Worm (Caenorhabditis elegans) whole organism, midembryonic: Measurements from ENCODE around the gene T28C6.3.

Experiments used
- T22C8.4 ChIP-seq: fragments of 200-800 bp; sonication (Bioruptor generic); IDR thresholded peaks from 2 replicates; pipeline ENCODE4 v1.3.6; 2022; ENCODE audit warnings: missing genetic modification characterization, missing compliant biosample characterization
- cog-1 ChIP-seq: sonication (generic microtip); optimal IDR thresholded peaks from 2 replicates; lab custom pipeline; 2016; ENCODE audit warnings: missing genetic modification characterization, missing compliant biosample characterization
- flt-1 ChIP-seq: fragments of 200-800 bp; sonication (Bioruptor generic); IDR thresholded peaks from 2 replicates; pipeline ENCODE4 v1.3.6; 2022; ENCODE audit warnings: missing genetic modification characterization, missing compliant biosample characterization
- klf-2 ChIP-seq: fragments of 200-800 bp; sonication (Bioruptor generic); conservative IDR thresholded peaks from 2 replicates; pipeline ENCODE4 v1.3.6; 2022; ENCODE audit warnings: missing genetic modification reagents, missing genetic modification characterization, missing compliant biosample characterization
- med-1 ChIP-seq: sonication (generic microtip); optimal IDR thresholded peaks from 2 replicates; lab custom pipeline; 2017; ENCODE audit warnings: missing genetic modification characterization, mild to moderate bottlenecking, missing compliant biosample characterization, antibody characterized with exemption, missing genetic modification reagents; ENCODE audit not compliant: insufficient read depth
- ref-1 ChIP-seq: fragments of 200-800 bp; sonication (Bioruptor generic); conservative IDR thresholded peaks from 2 replicates; pipeline ENCODE4 v1.3.6; 2022; ENCODE audit warnings: missing genetic modification reagents, missing genetic modification characterization, missing compliant biosample characterization
- tab-1 ChIP-seq: fragments of 200-800 bp; sonication (Bioruptor generic); IDR thresholded peaks from 2 replicates; pipeline ENCODE4 v1.3.6; 2022; ENCODE audit warnings: missing genetic modification characterization, missing compliant biosample characterization
- ztf-23 ChIP-seq: fragments of 200-800 bp; sonication (Bioruptor generic); IDR thresholded peaks from 2 replicates; pipeline ENCODE4 v1.3.6; 2022; ENCODE audit warnings: missing genetic modification reagents, missing genetic modification characterization, missing compliant biosample characterization
- ztf-29 ChIP-seq: fragments of 200-800 bp; sonication (Bioruptor generic); IDR thresholded peaks from 2 replicates; pipeline ENCODE4 v1.3.6; 2022; ENCODE audit warnings: missing genetic modification reagents, missing genetic modification characterization, missing compliant biosample characterization

The T28C6.3 gene

DNA sequence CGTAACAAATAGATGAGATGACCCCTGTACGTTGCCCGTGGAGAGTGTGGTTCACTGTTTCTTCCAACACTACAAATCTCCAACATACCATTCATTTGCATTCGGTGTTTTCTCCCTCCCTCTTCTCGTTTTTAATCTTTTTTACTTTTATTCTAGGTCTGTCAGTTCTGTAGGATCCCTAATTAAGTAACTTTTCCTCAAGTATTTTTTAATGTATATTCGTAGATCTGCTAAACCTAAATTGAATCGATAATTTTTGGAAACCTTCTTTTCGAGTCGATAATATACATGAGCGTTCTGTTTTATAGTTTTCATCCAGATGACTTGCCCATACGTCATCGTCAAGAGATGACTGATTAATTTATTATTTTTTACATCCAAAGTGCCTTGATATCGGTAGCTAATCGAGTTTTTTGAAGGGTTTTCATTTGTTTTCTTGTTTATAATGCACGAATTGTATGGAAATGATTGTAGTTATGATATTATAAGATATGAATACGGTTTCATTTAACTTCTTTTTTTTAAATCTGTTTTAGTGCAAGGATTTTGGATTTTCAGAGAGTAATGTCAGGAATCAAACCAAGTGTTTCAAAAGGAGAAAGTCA is 20.1 kb downstream of the T28C6.3 start, which contains the start of the genes T28C6.11 and T11B7.1:
Gene T28C6.11 (minus strand): TSS at position 101 of the 605 bp plus-strand sequence.
Gene T11B7.1 (plus strand): TSS at position 555 of the 605 bp plus-strand sequence.
- TF ChIP-seq ztf-29 (GFP tag; lab: Robert Waterston, UW) (no peak), flt-1 (GFP tag; lab: Robert Waterston, UW) (no peak), klf-2 (no peak), cog-1 (tag; lab: Kevin White, UChicago) (no peak), med-1 (GFP tag; lab: Kevin White, UChicago) (no peak), ztf-23 (GFP tag; lab: Robert Waterston, UW) (no peak), ref-1 (GFP tag; lab: Robert Waterston, UW) (no peak), T22C8.4 (GFP tag; lab: Robert Waterston, UW) (no peak)

DNA sequence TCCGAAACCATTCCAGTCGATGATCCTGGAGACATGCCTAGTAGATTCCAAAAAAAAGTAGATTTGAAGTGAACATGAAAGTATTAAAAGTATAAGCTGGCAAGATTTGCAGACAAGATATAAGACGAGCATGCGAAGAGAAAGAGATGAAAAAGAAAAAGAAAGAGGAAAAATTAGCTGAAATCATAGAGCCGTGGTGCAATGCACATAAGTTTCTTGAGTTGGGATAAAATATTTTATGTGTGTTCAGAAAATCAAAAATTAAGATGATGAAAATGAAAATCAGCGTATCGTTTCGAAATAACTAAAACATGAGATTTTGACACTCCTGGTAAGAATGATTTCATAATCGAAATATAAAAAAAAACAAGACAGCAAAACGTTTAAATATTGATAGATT is 24.3 kb downstream of the T28C6.3 start, which contains the start of gene T11B7.2:
Gene T11B7.2 (minus strand): TSS at position 101 of the 400 bp plus-strand sequence.
- TF ChIP-seq flt-1 (GFP tag; lab: Robert Waterston, UW) (no peak), med-1 (GFP tag; lab: Kevin White, UChicago) (no peak), ztf-23 (GFP tag; lab: Robert Waterston, UW) (no peak), tab-1 (GFP tag; lab: Robert Waterston, UW) (no peak), klf-2 (no peak), ref-1 (GFP tag; lab: Robert Waterston, UW) (no peak), cog-1 (tag; lab: Kevin White, UChicago) (no peak), ztf-29 (GFP tag; lab: Robert Waterston, UW) (no peak), T22C8.4 (GFP tag; lab: Robert Waterston, UW) (no peak)

DNA sequence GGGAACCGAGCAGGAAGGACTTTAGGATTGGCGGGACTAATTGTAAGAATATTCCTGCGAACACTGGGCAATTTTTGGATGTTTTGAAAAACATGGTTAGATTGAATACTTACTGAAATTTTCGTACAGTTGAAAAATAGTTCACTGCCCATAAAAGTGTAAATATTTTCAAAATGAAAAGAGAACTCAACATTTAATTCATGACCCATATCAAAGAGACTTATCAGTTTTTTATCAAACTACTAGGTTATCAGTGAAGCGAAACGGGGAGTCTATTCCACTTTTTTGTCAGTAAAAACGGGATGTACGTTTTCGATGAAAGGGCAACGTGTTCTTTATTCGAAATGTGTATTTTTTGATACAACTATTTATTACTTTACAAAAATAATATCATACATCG is 25.8 kb downstream of the T28C6.3 start:
- no peak for TF ChIP-seq cog-1 (tag; lab: Kevin White, UChicago)
- TF ChIP-seq ztf-23 (GFP tag; lab: Robert Waterston, UW), result no peak
- TF ChIP-seq med-1 (GFP tag; lab: Kevin White, UChicago), result no peak
- no peak for TF ChIP-seq klf-2
- no peak for TF ChIP-seq ztf-29 (GFP tag; lab: Robert Waterston, UW)
- TF ChIP-seq ref-1 (GFP tag; lab: Robert Waterston, UW), result no peak
- no peak for TF ChIP-seq tab-1 (GFP tag; lab: Robert Waterston, UW)
- no peak for TF ChIP-seq T22C8.4 (GFP tag; lab: Robert Waterston, UW)
- TF ChIP-seq flt-1 (GFP tag; lab: Robert Waterston, UW), result no peak

DNA sequence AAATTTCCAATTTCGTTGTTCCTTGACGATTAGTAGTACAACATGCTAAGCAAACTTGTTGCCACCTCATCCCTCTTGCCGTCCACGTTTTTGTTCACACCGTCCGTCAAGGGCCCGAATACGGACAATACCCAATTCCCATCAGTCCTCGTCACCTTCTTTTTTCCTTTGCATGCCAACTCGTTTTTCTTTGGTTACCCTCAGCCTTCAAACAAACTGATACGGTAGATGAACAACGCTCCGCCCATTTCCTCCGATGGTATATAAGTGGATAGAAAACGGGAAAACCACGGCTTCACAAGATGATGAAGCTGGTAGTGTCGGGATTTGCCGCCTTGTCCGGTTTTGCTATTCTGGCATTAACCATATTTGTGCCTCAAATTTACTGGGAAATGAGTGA is 27.8 kb downstream of the T28C6.3 start, which contains the start of gene col-118:
Gene col-118 (plus strand): TSS at position 301 of the 400 bp plus-strand sequence.
- TF ChIP-seq ref-1 (GFP tag; lab: Robert Waterston, UW), result no peak
- TF ChIP-seq med-1 (GFP tag; lab: Kevin White, UChicago), result no peak
- no peak for TF ChIP-seq ztf-29 (GFP tag; lab: Robert Waterston, UW)
- no peak for TF ChIP-seq klf-2
- no peak for TF ChIP-seq cog-1 (tag; lab: Kevin White, UChicago)
- TF ChIP-seq ztf-23 (GFP tag; lab: Robert Waterston, UW), result no peak

DNA sequence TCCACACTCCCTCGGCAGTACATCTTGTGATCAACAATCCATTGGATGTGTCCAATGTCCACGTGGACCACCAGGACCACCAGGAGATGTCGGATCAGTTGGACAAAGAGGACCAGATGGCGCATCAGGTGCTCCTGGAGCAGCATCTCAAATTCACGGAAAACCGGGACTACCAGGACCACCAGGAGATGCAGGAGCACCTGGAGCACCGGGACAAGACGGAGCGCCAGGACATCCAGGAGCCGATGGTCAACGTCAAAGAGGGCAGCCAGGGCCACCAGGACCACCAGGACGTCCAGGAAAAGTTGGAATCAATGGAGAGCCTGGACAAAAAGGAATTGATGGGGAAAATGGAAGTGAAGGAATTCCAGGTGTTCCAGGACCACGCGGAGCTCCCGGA is 28.8 kb downstream of the T28C6.3 start:
- TF ChIP-seq ztf-29 (GFP tag; lab: Robert Waterston, UW) (no peak), ztf-23 (GFP tag; lab: Robert Waterston, UW) (no peak), klf-2 (no peak), med-1 (GFP tag; lab: Kevin White, UChicago) (no peak), T22C8.4 (GFP tag; lab: Robert Waterston, UW) (no peak), ref-1 (GFP tag; lab: Robert Waterston, UW) (no peak), flt-1 (GFP tag; lab: Robert Waterston, UW) (no peak), cog-1 (tag; lab: Kevin White, UChicago) (no peak), tab-1 (GFP tag; lab: Robert Waterston, UW) (no peak)

DNA sequence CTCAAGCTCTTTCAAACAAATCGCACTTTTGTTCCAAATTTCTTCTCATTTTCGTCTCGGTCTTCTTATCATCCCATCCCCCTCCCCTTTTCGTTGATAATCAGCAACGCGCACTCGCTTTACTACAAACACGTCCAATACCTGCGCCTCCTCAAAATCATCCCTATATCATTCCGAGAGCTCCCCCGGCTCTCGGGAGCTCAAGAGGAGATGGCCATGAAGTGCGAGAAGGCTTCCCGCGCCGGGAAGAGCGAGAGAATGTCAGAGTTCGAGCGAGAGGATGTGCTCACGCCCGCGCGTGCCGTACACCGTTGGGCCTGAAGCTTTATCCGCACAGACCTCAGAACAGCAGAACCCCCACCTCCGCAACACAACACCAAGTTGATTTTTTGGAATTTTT is 30.7 kb downstream of the T28C6.3 start:
- TF ChIP-seq T22C8.4 (GFP tag; lab: Robert Waterston, UW), result no peak
- no peak for TF ChIP-seq klf-2
- TF ChIP-seq flt-1 (GFP tag; lab: Robert Waterston, UW), result no peak
- TF ChIP-seq ztf-29 (GFP tag; lab: Robert Waterston, UW), result no peak
- TF ChIP-seq ztf-23 (GFP tag; lab: Robert Waterston, UW), result no peak
- TF ChIP-seq med-1 (GFP tag; lab: Kevin White, UChicago), result no peak
- TF ChIP-seq ref-1 (GFP tag; lab: Robert Waterston, UW), result no peak
- no peak for TF ChIP-seq tab-1 (GFP tag; lab: Robert Waterston, UW)
- TF ChIP-seq cog-1 (tag; lab: Kevin White, UChicago), result no peak

DNA sequence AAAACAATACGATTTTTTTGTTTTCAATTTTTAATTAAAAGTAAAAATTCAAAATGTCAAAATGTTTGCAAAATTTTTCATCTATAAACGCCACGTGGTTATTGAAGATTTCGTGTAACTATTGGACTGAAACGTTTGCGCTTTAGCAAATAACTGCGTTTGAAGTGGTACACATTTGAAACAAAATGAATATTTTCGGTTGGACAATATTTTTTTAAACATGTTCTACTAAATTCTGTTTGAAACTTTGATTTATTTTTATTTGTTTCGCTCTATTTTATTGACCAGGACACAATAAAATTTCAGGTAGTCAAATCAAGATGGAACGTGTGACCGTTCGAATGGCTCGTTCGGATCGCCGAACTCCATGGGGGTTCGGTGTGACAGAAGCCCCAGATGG is 32.1 kb downstream of the T28C6.3 start, which contains the start of gene alp-1:
Gene alp-1 (plus strand): TSS at position 301 of the 400 bp plus-strand sequence.
- TF ChIP-seq klf-2 (no peak), ztf-29 (GFP tag; lab: Robert Waterston, UW) (no peak), flt-1 (GFP tag; lab: Robert Waterston, UW) (no peak), cog-1 (tag; lab: Kevin White, UChicago) (no peak), tab-1 (GFP tag; lab: Robert Waterston, UW) (no peak), ztf-23 (GFP tag; lab: Robert Waterston, UW) (no peak), med-1 (GFP tag; lab: Kevin White, UChicago) (no peak)

DNA sequence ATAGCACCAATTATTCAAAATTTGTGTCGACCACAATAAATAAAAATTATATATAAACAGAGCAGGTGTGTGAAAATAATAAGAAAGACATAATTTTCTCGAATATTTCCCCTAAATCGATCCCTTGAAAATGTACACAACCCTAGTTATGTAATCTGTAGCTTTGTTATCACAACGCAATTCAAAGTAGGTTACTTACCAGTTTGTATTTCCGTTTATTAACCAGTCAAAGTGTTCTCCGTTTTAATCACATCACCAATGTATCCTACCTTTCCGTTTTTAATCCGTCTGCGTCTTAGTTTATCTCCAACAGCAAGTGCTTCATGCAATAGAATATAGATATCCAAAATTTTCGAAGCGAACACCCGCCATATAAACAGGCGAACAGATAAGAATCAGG is 33.2 kb downstream of the T28C6.3 start:
- no peak for TF ChIP-seq flt-1 (GFP tag; lab: Robert Waterston, UW)
- TF ChIP-seq cog-1 (tag; lab: Kevin White, UChicago), result no peak
- no peak for TF ChIP-seq ztf-23 (GFP tag; lab: Robert Waterston, UW)
- TF ChIP-seq klf-2, result no peak
- no peak for TF ChIP-seq ref-1 (GFP tag; lab: Robert Waterston, UW)
- TF ChIP-seq tab-1 (GFP tag; lab: Robert Waterston, UW), result no peak
- TF ChIP-seq med-1 (GFP tag; lab: Kevin White, UChicago), result no peak

DNA sequence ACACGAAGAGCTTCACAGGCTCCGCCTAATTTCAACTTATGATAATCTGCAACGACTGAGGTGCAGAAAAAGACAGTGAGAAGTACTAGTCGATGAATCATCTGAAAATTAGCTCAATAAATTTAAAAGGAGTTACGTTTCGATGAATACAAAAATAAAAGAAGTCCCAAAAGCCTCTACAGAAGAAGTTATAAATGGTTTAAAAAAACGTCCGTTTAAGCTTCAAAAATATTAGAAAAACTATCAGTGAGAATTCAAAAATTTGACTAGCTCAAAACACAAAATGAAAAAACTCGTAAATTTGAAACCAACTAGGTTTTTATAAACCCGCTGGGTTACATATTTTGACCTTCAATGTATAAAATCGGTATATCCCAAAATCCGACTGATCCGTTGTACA is 35.8 kb downstream of the T28C6.3 start, which contains the start of gene T11B7.5:
Gene T11B7.5 (minus strand): TSS at position 101 of the 400 bp plus-strand sequence.
- TF ChIP-seq klf-2 (no peak), T22C8.4 (GFP tag; lab: Robert Waterston, UW) (no peak), cog-1 (tag; lab: Kevin White, UChicago) (no peak), med-1 (GFP tag; lab: Kevin White, UChicago) (no peak), flt-1 (GFP tag; lab: Robert Waterston, UW) (no peak), ztf-29 (GFP tag; lab: Robert Waterston, UW) (no peak), tab-1 (GFP tag; lab: Robert Waterston, UW) (no peak), ztf-23 (GFP tag; lab: Robert Waterston, UW) (no peak), ref-1 (GFP tag; lab: Robert Waterston, UW) (no peak)
